Fruit fly (Drosophila melanogaster) whole organism, embryonic: ENCODE data around the gene Sec3.
A peak's percentile ranks its signal among the peaks of the same experiment; 100 is the strongest.

Experiments used
- BEAF-32 ChIP-seq: fragments of 200-800 bp; sonication (Bioruptor generic); optimal IDR thresholded peaks from 3 replicates; lab custom pipeline; 2017; ENCODE audit warnings: missing biosample characterization, missing genetic modification characterization, mild to moderate bottlenecking, moderate library complexity, missing genetic modification reagents
- CG10267 ChIP-seq: fragments of 200-800 bp; sonication (Bioruptor generic); optimal IDR thresholded peaks from 2 replicates; lab custom pipeline; 2018; ENCODE audit warnings: missing biosample characterization, mild to moderate bottlenecking, missing genetic modification characterization, moderate library complexity
- CG11085 ChIP-seq: fragments of 200-800 bp; sonication (Bioruptor generic); IDR thresholded peaks from 2 replicates; pipeline ENCODE4 v1.3.6; 2022; ENCODE audit warnings: missing biosample characterization, missing genetic modification characterization
- CG11398 ChIP-seq: fragments of 200-800 bp; sonication (Bioruptor generic); optimal IDR thresholded peaks from 2 replicates; lab custom pipeline; 2016; ENCODE audit warnings: missing biosample characterization, missing genetic modification characterization
- CG11696 ChIP-seq: fragments of 200-800 bp; sonication (Bioruptor generic); IDR thresholded peaks from 2 replicates; pipeline ENCODE4 v1.3.6; 2022; ENCODE audit warnings: missing biosample characterization, missing genetic modification characterization
- CG12769 ChIP-seq: fragments of 200-800 bp; sonication (Bioruptor generic); optimal IDR thresholded peaks from 2 replicates; lab custom pipeline; 2019; ENCODE audit warnings: missing biosample characterization, mild to moderate bottlenecking, missing genetic modification characterization, moderate library complexity
- CG13287 ChIP-seq: fragments of 200-800 bp; sonication (Bioruptor generic); IDR thresholded peaks from 2 replicates; pipeline ENCODE4 v1.3.6; 2022; ENCODE audit warnings: missing biosample characterization, missing genetic modification characterization; ENCODE audit not compliant: partially characterized antibody
- CG14050 ChIP-seq: fragments of 200-800 bp; sonication (Bioruptor generic); IDR thresholded peaks from 3 replicates; pipeline ENCODE4 v1.3.6; 2022; ENCODE audit warnings: missing biosample characterization, missing genetic modification characterization
- CG1603 ChIP-seq: fragments of 200-800 bp; sonication (Bioruptor generic); optimal IDR thresholded peaks from 2 replicates; lab custom pipeline; 2019; ENCODE audit warnings: missing biosample characterization, mild to moderate bottlenecking, missing genetic modification characterization, moderate library complexity
- CG17912 ChIP-seq: fragments of 200-800 bp; sonication (Bioruptor generic); optimal IDR thresholded peaks from 2 replicates; lab custom pipeline; 2018; ENCODE audit warnings: missing biosample characterization, mild to moderate bottlenecking, missing genetic modification characterization
- CG3281 ChIP-seq: fragments of 200-800 bp; sonication (Bioruptor generic); optimal IDR thresholded peaks from 3 replicates; lab custom pipeline; 2017; ENCODE audit warnings: missing biosample characterization, mild to moderate bottlenecking, missing genetic modification characterization
- CG3995 ChIP-seq: fragments of 200-800 bp; sonication (Bioruptor generic); optimal IDR thresholded peaks from 3 replicates; lab custom pipeline; 2016; ENCODE audit warnings: missing biosample characterization, missing genetic modification characterization
- CG4730 ChIP-seq: fragments of 200-800 bp; sonication (Bioruptor generic); IDR thresholded peaks from 2 replicates; pipeline ENCODE4 v1.3.6; 2022; ENCODE audit warnings: missing biosample characterization, missing genetic modification characterization
- CG8290 ChIP-seq, 3 experiments: fragments of 200-800 bp; sonication (Bioruptor generic); optimal IDR thresholded peaks; 2 replicates each; lab custom pipeline; 2016 to 2019; ENCODE audit warnings: missing biosample characterization in 3 of 3, missing genetic modification characterization in 3 of 3, mild to moderate bottlenecking in 2 of 3, moderate library complexity in 1 of 3
- CG8388 ChIP-seq: fragments of 200-800 bp; sonication (Bioruptor generic); optimal IDR thresholded peaks from 2 replicates; lab custom pipeline; 2019; ENCODE audit warnings: missing biosample characterization, mild to moderate bottlenecking, missing genetic modification characterization, moderate library complexity
- CG8924 ChIP-seq: fragments of 200-800 bp; optimal IDR thresholded peaks from 3 replicates; lab custom pipeline; 2019; ENCODE audit warnings: missing biosample characterization, mild to moderate bottlenecking, missing genetic modification characterization, moderate library complexity
- CG9727 ChIP-seq: fragments of 200-800 bp; sonication (Bioruptor generic); optimal IDR thresholded peaks from 3 replicates; lab custom pipeline; 2017; ENCODE audit warnings: missing biosample characterization, mild to moderate bottlenecking, missing genetic modification characterization
- CG9932 ChIP-seq: fragments of 200-800 bp; sonication (Bioruptor generic); IDR thresholded peaks from 2 replicates; pipeline ENCODE4 v1.3.6; 2022; ENCODE audit warnings: missing biosample characterization, missing genetic modification characterization
- CoRest ChIP-seq: fragments of 200-800 bp; sonication (Bioruptor generic); optimal IDR thresholded peaks from 3 replicates; lab custom pipeline; 2018; ENCODE audit warnings: missing biosample characterization, mild to moderate bottlenecking, missing genetic modification characterization, moderate library complexity
- E2f2 ChIP-seq: fragments of 200-800 bp; sonication (Bioruptor generic); IDR thresholded peaks from 2 replicates; pipeline ENCODE4 v1.3.6; 2022; ENCODE audit warnings: missing biosample characterization, missing genetic modification characterization
- HLH54F ChIP-seq: fragments of 200-800 bp; sonication (Bioruptor generic); optimal IDR thresholded peaks from 3 replicates; lab custom pipeline; 2016; ENCODE audit warnings: missing biosample characterization, missing genetic modification characterization
- MBD-R2 ChIP-seq: fragments of 200-800 bp; sonication (Bioruptor generic); IDR thresholded peaks from 2 replicates; pipeline ENCODE4 v1.3.6; 2022; ENCODE audit warnings: missing biosample characterization, missing genetic modification characterization
- MESR4 ChIP-seq: fragments of 200-800 bp; sonication (Bioruptor generic); optimal IDR thresholded peaks from 2 replicates; lab custom pipeline; 2018; ENCODE audit warnings: missing biosample characterization, mild to moderate bottlenecking, missing genetic modification characterization, moderate library complexity
- Med ChIP-seq: fragments of 200-800 bp; sonication (Bioruptor generic); peaks from one replicate; lab custom pipeline; 2016; ENCODE audit warnings: missing biosample characterization, missing genetic modification characterization, mild to moderate bottlenecking, inconsistent platforms, moderate library complexity
- NK7.1 ChIP-seq: fragments of 200-800 bp; sonication (Bioruptor generic); optimal IDR thresholded peaks from 3 replicates; lab custom pipeline; 2016; ENCODE audit warnings: missing biosample characterization, missing genetic modification characterization
- Opbp ChIP-seq: fragments of 200-800 bp; sonication (Bioruptor generic); IDR thresholded peaks from 3 replicates; pipeline ENCODE4 v1.3.6; 2022; ENCODE audit warnings: missing biosample characterization, missing genetic modification characterization; ENCODE audit not compliant: partially characterized antibody
- Side ChIP-seq: fragments of 200-800 bp; sonication (Bioruptor generic); optimal IDR thresholded peaks from 2 replicates; lab custom pipeline; 2016; ENCODE audit warnings: missing biosample characterization, missing genetic modification characterization
- Sry-β ChIP-seq: fragments of 200-800 bp; sonication (Bioruptor generic); optimal IDR thresholded peaks from 2 replicates; lab custom pipeline; 2018; ENCODE audit warnings: missing biosample characterization, mild to moderate bottlenecking, missing genetic modification characterization, moderate library complexity
- Ssrp ChIP-seq: fragments of 200-800 bp; sonication (Bioruptor generic); optimal IDR thresholded peaks from 2 replicates; lab custom pipeline; 2018; ENCODE audit warnings: missing biosample characterization, mild to moderate bottlenecking, missing genetic modification characterization, moderate library complexity
- Xrp1 ChIP-seq: fragments of 200-800 bp; sonication (Bioruptor generic); IDR thresholded peaks from 2 replicates; pipeline ENCODE4 v1.3.6; 2022; ENCODE audit warnings: missing biosample characterization, missing genetic modification characterization
- YL-1 ChIP-seq: fragments of 200-800 bp; sonication (Bioruptor generic); optimal IDR thresholded peaks from 3 replicates; lab custom pipeline; 2017; ENCODE audit warnings: missing biosample characterization, mild to moderate bottlenecking, missing genetic modification characterization
- amos ChIP-seq: fragments of 200-800 bp; sonication (Bioruptor generic); IDR thresholded peaks from 2 replicates; pipeline ENCODE4 v1.3.6; 2022; ENCODE audit warnings: missing biosample characterization, missing genetic modification characterization; ENCODE audit not compliant: partially characterized antibody
- ato ChIP-seq: fragments of 200-800 bp; sonication (Bioruptor generic); IDR thresholded peaks from 2 replicates; pipeline ENCODE4 v1.3.6; 2022; ENCODE audit warnings: missing biosample characterization, missing genetic modification characterization; ENCODE audit not compliant: partially characterized antibody
- crol ChIP-seq: fragments of 200-800 bp; sonication (Bioruptor generic); IDR thresholded peaks from 2 replicates; pipeline ENCODE4 v1.3.6; 2022; ENCODE audit warnings: missing biosample characterization, missing genetic modification characterization
- eve ChIP-seq, 2 experiments: fragments of >200 bp; optimal IDR thresholded peaks; 2 replicates each; lab custom pipeline; 2017; ENCODE audit warnings: missing biosample characterization in 2 of 2, missing genetic modification characterization in 2 of 2
- gce ChIP-seq: fragments of 200-800 bp; sonication (Bioruptor generic); IDR thresholded peaks from 3 replicates; pipeline ENCODE4 v1.3.6; 2022; ENCODE audit warnings: missing biosample characterization, missing genetic modification characterization
- her ChIP-seq: fragments of 200-800 bp; sonication (Bioruptor generic); optimal IDR thresholded peaks from 2 replicates; lab custom pipeline; 2016; ENCODE audit warnings: missing biosample characterization, missing genetic modification characterization
- jigr1 ChIP-seq: fragments of 200-800 bp; sonication (Bioruptor generic); IDR thresholded peaks from 3 replicates; pipeline ENCODE4 v1.3.6; 2022; ENCODE audit warnings: missing biosample characterization, missing genetic modification characterization
- nom ChIP-seq: fragments of 200-800 bp; sonication (Bioruptor generic); optimal IDR thresholded peaks from 2 replicates; lab custom pipeline; 2017; ENCODE audit warnings: missing biosample characterization, missing genetic modification characterization, mild to moderate bottlenecking, moderate library complexity, missing genetic modification reagents
- otp ChIP-seq: fragments of 200-800 bp; sonication (Bioruptor generic); IDR thresholded peaks from 3 replicates; pipeline ENCODE4, ENCODE4 v1.3.6; 2022; ENCODE audit warnings: missing biosample characterization, missing genetic modification characterization
- peb ChIP-seq: fragments of 200-800 bp; sonication (Bioruptor generic); IDR thresholded peaks from 2 replicates; pipeline ENCODE4 v1.3.6; 2022; ENCODE audit warnings: missing biosample characterization, missing genetic modification characterization
- repo ChIP-seq: fragments of 200-800 bp; sonication (Bioruptor generic); optimal IDR thresholded peaks from 2 replicates; lab custom pipeline; 2016; ENCODE audit warnings: missing biosample characterization, missing genetic modification characterization
- salm ChIP-seq: fragments of 200-800 bp; sonication (Bioruptor generic); optimal IDR thresholded peaks from 2 replicates; lab custom pipeline; 2018; ENCODE audit warnings: missing biosample characterization, mild to moderate bottlenecking, missing genetic modification characterization
- sna ChIP-seq: fragments of 200-800 bp; sonication (Bioruptor generic); IDR thresholded peaks from 2 replicates; pipeline ENCODE4 v1.3.6; 2022; ENCODE audit warnings: missing biosample characterization, missing genetic modification characterization; ENCODE audit not compliant: partially characterized antibody
- stwl ChIP-seq: fragments of 200-800 bp; sonication (Bioruptor generic); optimal IDR thresholded peaks from 3 replicates; lab custom pipeline; 2018; ENCODE audit warnings: missing biosample characterization, mild to moderate bottlenecking, missing genetic modification characterization, moderate library complexity
- vvl ChIP-seq: fragments of 200-800 bp; sonication (Bioruptor generic); IDR thresholded peaks from 2 replicates; pipeline ENCODE4 v1.3.6; 2022; ENCODE audit warnings: missing biosample characterization, missing genetic modification characterization
- wor ChIP-seq: fragments of 200-800 bp; sonication (Bioruptor generic); IDR thresholded peaks from 2 replicates; pipeline ENCODE4 v1.3.6; 2022; ENCODE audit warnings: missing biosample characterization, missing genetic modification characterization
- zfh2 ChIP-seq: fragments of 200-800 bp; sonication (Bioruptor generic); optimal IDR thresholded peaks from 2 replicates; lab custom pipeline; 2016; ENCODE audit warnings: missing biosample characterization, missing genetic modification characterization

The Sec3 gene

dm6 chr3L:17432947-17433346 is 7.9 kb upstream of the Sec3 start, which contains the start of gene frc (continued):
- no peak for TF ChIP-seq CG8290 (GFP tag; optimal IDR thresholded peaks at IDR 0.05; lab: Kevin White, UChicago)
- TF ChIP-seq CG8290 (tag; optimal IDR thresholded peaks at IDR 0.05; lab: Kevin White, UChicago): peak in 1 of 2 experiments; percentile 51
- peak; percentile 77 for TF ChIP-seq MESR4
- peak; percentile 38 for TF ChIP-seq nom
- TF ChIP-seq Sry-β (GFP tag; lab: Kevin White, UChicago): no peak
- 0 out of 2 replicates have a peak, but pooled peaks have one; percentile 14 for TF ChIP-seq ato (GFP tag; lab: Robert Waterston, UW)
- no peak for TF ChIP-seq CG8924 (tag; lab: Kevin White, UChicago)
- TF ChIP-seq CG3281 (GFP tag; lab: Kevin White, UChicago): no peak
- 0 out of 2 replicates have a peak, but pooled peaks have one; percentile 13 for TF ChIP-seq Xrp1
- TF ChIP-seq CoRest (tag; lab: Kevin White, UChicago): no peak
- TF ChIP-seq CG9932 (GFP tag; lab: Robert Waterston, UW): no peak
- TF ChIP-seq E2f2 (GFP tag; lab: Robert Waterston, UW): no peak
- peak; percentile 5 for TF ChIP-seq CG1603
- 0 out of 2 replicates have a peak, but pooled peaks have one; percentile 26 for TF ChIP-seq amos (GFP tag; lab: Robert Waterston, UW)
- peak; percentile 65 for TF ChIP-seq MBD-R2 (GFP tag; lab: Robert Waterston, UW)
- TF ChIP-seq vvl (GFP tag; lab: Robert Waterston, UW): peak; percentile 53
- no peak for TF ChIP-seq eve (GFP tag; optimal IDR thresholded peaks at IDR 0.05; lab: Kevin White, UChicago)
- 0 out of 3 replicates have a peak, but pooled peaks have one; percentile 42 for TF ChIP-seq Opbp
- 0 out of 2 replicates have a peak, but pooled peaks have one; percentile 6 for TF ChIP-seq CG13287 (GFP tag; lab: Robert Waterston, UW)
- peak; percentile 8 for TF ChIP-seq stwl (tag; lab: Kevin White, UChicago)
- 0 out of 2 replicates have a peak, but pooled peaks have one; percentile 6 for TF ChIP-seq crol (GFP tag; lab: Robert Waterston, UW)

dm6 chr3L:17430957-17431585 is 6.1 kb upstream of the Sec3 start:
- TF ChIP-seq zfh2 (GFP tag; lab: Kevin White, UChicago): no peak
- no peak for TF ChIP-seq NK7.1 (GFP tag; lab: Kevin White, UChicago)
- no peak for TF ChIP-seq CG10267 (tag; lab: Kevin White, UChicago)
- peak; percentile 69 for TF ChIP-seq Med (GFP tag; lab: Kevin White, UChicago)
- TF ChIP-seq BEAF-32 (GFP tag; lab: Kevin White, UChicago): no peak
- TF ChIP-seq CG17912 (GFP tag; lab: Kevin White, UChicago): no peak
- no peak for TF ChIP-seq CG12769 (tag; lab: Kevin White, UChicago)
- no peak for TF ChIP-seq CG8388
- no peak for TF ChIP-seq CG14050 (GFP tag; lab: Robert Waterston, UW)
- TF ChIP-seq jigr1: no peak
- TF ChIP-seq CG8290 (GFP tag; optimal IDR thresholded peaks at IDR 0.05; lab: Kevin White, UChicago): no peak
- no peak for TF ChIP-seq CG8290 (tag; optimal IDR thresholded peaks at IDR 0.05; lab: Kevin White, UChicago)
- TF ChIP-seq Side (GFP tag; lab: Kevin White, UChicago): no peak
- TF ChIP-seq otp (GFP tag; lab: Robert Waterston, UW): no peak
- TF ChIP-seq CG11085 (GFP tag; lab: Robert Waterston, UW): no peak
- TF ChIP-seq vvl (GFP tag; lab: Robert Waterston, UW): no peak
- no peak for TF ChIP-seq CG4730
- no peak for TF ChIP-seq HLH54F (GFP tag; lab: Kevin White, UChicago)
- no peak for TF ChIP-seq wor (GFP tag; lab: Robert Waterston, UW)
- TF ChIP-seq her (GFP tag; lab: Kevin White, UChicago): no peak
- no peak for TF ChIP-seq repo
- TF ChIP-seq salm (tag; lab: Kevin White, UChicago): no peak
- TF ChIP-seq sna (GFP tag; lab: Robert Waterston, UW): no peak
- no peak for TF ChIP-seq CG11696 (GFP tag; lab: Robert Waterston, UW)
- no peak for TF ChIP-seq gce (GFP tag; lab: Robert Waterston, UW)
- no peak for TF ChIP-seq CG11398 (GFP tag; lab: Kevin White, UChicago)
- TF ChIP-seq peb (GFP tag; lab: Robert Waterston, UW): no peak
- no peak for TF ChIP-seq CG9727 (GFP tag; lab: Kevin White, UChicago)
- no peak for TF ChIP-seq CG3995
- no peak for TF ChIP-seq YL-1 (GFP tag; lab: Kevin White, UChicago)
- TF ChIP-seq CG9932 (GFP tag; lab: Robert Waterston, UW): peak; percentile 15; the same call in 1 of the 2 replicates
- no peak for TF ChIP-seq Ssrp (tag; lab: Kevin White, UChicago)
